Worm (Caenorhabditis elegans) whole organism, dauer: ENCODE data around the gene M57.2.

Source experiments
- unc-62 ChIP-seq: sonication (generic microtip); optimal IDR thresholded peaks from 2 replicates; lab custom pipeline; 2017; ENCODE audit warnings: missing biosample characterization, missing genetic modification reagents, missing genetic modification characterization

M57.2 gene

DNA sequence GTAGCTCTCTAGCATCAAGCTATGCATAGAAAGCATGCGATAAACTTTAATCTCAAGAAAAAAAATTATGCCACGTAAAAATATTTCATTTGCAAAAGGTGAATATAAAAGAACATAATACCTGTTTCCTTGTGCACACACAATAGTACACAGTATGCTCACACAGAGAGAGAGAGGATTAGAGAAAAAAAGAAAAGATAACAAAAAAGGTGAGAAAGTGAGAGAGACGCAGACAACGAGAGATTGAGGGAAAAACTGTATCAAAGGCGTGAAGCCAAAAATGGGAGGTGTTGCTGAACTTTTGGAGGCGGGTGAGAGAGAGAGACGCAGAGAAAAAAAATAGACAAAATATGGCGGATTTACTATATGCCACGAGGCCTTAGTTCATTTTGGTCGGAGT lies 21.2 kb downstream of the M57.2 start:
- TF ChIP-seq unc-62 = no peak

DNA sequence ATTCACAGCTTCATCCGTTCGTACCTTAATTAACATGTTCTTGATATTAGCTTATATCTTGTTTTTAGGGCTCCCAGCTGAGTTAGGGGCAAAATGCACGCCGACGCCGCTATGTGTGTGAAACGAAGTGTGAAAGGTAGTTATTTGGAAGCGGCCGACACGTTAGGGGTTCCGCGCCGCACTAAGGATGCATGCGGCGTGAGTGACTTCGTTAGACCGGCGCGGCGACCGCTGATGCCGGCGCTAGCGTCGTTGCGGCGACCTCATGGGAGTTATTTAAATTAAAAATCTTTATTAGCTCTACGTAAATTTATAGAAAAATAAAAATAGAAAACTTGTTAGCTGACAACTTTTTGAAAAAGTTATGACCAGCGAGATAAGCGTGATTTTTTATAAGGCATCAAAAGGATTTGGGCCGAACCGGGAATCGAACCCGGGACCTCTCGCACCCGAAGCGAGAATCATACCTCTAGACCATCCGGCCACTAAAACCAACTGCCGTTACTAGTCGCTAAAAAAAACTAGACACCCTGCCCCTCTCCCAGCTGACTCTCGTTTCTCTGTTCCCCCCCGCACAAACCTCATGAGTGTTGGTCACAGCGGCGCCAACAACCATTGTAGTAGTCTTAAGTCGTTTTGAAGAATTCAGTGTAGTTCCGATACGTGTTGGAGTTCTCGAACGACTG lies 24.8 kb downstream of the M57.2 start:
- no peak for TF ChIP-seq unc-62

DNA sequence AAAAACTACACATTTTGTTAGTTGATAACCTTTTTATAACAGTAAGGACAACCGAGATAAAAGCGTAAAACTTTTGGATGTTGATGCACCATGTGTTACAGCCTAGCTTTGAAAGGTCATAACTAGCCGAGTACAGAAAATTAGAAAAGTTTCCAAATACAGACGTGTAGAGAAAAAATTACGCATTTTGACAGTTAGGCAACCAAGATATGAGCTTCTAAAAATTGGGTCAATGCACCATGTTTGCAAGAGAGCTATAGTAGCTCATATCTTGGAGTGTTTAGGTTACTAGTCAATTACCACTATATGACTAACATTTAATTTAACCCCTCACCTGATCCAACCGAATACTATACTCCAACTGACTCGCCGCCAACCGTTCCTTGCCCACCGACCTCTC lies 25.8 kb downstream of the M57.2 start:
- TF ChIP-seq unc-62 = no peak

DNA sequence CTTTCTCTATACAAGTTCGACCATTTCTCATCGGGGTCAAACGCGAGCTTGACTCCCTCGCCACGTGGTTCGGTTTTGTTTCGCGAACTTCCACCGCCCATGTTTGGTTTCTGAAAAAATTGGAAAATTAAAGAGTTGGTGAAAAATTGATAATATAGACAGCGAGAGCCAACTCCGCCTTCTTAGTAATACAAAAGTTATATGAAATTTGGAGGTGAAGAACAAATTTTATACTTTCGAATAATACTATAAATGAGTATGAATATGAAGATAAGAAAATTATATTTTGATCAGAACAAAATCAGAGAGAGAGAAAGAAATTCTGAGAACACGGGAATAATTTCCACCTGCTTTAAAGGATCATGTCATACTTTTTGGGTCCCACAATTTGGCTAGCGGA lies 30.2 kb downstream of the M57.2 start, which contains the start of gene osm-9:
Gene osm-9 (minus strand): TSS at position 101 of the 400 bp plus-strand sequence.
- TF ChIP-seq unc-62 = no peak

DNA sequence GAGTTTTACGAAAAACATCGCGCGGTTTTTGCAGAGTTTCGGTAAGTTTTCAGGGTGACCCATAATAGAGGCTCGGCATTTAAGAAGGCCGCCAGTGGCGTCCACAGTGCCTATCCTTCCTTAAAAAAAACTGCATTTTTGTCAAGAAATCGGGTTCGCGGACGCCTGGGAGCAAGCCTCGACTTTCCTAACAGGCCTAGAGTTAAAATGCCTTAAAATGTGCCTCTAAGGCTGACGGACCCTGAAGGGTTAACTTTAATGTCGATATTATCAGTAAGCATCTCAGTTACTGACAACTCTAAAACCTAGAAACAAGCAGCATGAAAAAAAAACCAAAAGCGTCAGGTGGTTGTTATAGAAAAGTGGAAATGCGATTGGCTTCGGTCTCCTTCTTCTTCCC lies 32.0 kb downstream of the M57.2 start:
- TF ChIP-seq unc-62 = no peak

DNA sequence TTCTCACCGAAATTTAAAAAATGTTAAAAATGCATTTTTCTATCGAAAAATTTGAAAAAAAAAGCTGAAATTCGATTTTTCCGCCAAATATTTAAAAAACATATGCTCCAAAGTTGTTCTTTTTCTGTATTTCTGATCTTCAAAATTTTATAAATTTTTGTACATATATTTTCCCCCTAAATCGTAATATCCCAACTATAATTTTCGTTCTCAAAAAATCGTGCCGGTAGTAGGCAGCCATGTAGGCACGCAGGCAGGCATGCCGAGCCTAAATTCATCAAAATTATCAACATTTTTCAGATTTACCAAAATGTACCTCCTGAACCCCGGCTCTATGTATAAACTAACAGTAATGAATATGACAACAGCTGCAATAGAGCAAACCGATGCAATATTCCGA lies 37.7 kb downstream of the M57.2 start, which contains the start of gene sre-5:
Gene sre-5 (plus strand): TSS at position 301 of the 400 bp plus-strand sequence.
- TF ChIP-seq unc-62 = no peak

DNA sequence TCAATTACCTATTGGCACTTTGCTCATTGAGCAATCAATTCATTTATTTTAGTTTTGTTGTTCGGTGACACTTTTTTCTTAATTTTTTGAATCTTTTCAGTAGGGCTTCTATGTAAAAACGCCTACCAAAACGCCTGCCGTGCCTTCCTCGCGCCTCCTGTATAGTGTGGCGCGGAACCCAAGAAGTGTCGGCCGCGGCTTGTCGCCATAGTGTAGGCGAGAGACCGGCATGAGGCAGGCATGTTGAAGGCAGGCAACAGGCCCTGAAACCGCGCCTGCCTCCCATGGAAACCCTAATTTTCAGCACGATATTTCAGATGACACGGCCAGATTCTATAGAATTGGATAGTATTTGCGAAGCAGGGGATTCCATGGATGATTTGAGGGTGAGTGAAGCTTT lies 41.5 kb downstream of the M57.2 start, which contains the start of gene otpl-1:
Gene otpl-1 (plus strand): TSS at position 372 of the 400 bp plus-strand sequence.
- no peak for TF ChIP-seq unc-62

DNA sequence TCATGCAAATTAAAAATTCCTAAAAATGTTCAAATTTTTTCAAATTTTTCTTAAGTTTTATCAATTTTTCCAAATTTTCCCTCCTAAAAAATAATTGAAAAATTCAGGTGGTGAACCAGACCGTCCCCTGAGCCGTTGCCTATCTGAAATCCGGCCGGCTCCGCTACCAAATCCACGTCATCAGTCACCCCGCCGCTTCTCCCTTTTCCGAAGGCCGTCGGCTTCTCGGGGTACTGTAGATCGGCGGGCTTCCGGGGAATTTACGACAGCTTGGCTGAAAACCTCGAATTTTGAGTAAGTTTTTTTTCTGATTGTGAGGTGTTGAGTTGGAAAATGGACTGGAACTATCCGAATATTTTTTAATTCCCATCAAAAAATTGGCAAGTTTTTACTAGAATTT lies 43.5 kb downstream of the M57.2 start:
- no peak for TF ChIP-seq unc-62

DNA sequence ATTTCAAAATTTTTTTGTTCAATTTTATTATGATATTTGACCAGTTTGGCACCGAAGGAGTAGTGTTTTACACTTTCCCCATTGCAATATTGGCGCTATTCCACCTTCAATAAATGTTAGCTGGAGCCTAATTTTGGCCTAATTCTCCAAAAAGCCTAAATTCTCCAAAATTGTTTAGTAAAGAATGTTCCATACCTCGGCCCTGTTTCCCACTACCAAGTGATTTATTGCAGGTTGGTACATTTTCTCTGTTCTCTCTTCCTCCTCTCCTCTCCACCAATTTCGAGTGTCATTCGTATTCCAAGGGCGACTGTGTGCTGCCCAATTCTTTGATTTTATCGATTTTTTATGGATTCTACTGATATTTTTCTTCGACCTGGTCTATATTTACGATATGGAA lies 51.0 kb downstream of the M57.2 start, which contains the start of gene Y37E11B.2:
Gene Y37E11B.2 (plus strand): TSS at position 301 of the 400 bp plus-strand sequence.
- no peak for TF ChIP-seq unc-62

DNA sequence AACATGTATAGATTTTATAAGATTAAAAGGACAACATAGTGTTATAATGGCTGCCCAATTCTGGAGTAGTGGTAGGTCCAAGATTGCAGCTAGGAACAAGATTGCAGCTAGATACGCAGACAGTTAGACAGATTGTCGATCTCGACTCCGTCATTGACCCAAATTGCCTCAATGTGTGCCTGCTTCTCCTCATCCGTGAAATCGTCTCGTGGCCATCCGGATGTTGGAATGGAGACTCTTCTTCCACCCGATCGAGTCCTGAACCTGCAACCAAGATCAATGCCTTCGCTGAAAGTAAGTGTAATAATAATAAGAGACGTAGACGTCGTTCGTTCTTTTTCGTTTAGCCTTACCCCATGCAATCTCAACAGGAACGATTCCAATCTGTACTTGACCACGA lies 51.5 kb downstream of the M57.2 start:
- TF ChIP-seq unc-62 = no peak

DNA sequence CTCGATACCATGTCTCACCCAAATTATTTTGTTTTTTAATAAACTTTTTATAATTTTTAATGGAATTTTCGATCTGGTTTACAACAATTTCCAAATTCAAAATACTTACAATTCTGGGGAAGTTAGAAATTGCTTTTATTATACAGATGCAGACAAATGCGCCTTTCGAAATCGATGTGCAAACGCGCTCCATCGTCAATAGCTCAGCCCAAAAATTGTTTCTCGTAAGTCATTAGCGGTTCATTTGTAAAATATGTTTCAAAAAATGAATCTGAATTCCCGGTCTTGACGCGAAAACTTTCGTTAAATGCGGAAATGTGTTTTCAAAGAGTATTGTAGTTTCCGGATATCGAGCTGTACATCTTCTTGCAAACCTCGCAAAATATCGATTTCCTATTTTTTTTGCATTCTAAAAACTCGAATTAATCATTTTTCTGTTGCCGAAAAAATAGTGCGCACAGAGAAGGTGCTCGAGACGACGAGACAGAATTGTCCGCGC lies 52.4 kb downstream of the M57.2 start, which contains the start of gene Y37E11B.1:
Gene Y37E11B.1 (plus strand): TSS at position 145 of the 499 bp plus-strand sequence.
- no peak for TF ChIP-seq unc-62
